Worm (Caenorhabditis elegans): ENCODE results near the gene F15A4.5.

- TF ChIP-seq ztf-11 (tag; optimal IDR thresholded peaks at IDR 0.05) (no peak), nhr-12 (tag; optimal IDR thresholded peaks at IDR 0.05) (no peak), elt-1 (tag; optimal IDR thresholded peaks at IDR 0.05; ENCODE audit: borderline replicate concordance, insufficient read depth) (no peak), cnd-1 (tag; optimal IDR thresholded peaks at IDR 0.05) (no peak), ceh-39 (tag; optimal IDR thresholded peaks at IDR 0.05) (no peak), lsy-2 (tag; optimal IDR thresholded peaks at IDR 0.05) (no peak), blmp-1 (tag; optimal IDR thresholded peaks at IDR 0.05) (no peak), M03D4.4 (tag; optimal IDR thresholded peaks at IDR 0.05) (no peak), hlh-1 (tag; optimal IDR thresholded peaks at IDR 0.05) (no peak), nhr-28 (tag; optimal IDR thresholded peaks at IDR 0.05) (no peak), snpc-4 (tag; optimal IDR thresholded peaks at IDR 0.05) (no peak), mep-1 (tag; optimal IDR thresholded peaks at IDR 0.05) (no peak), mls-2 (tag; optimal IDR thresholded peaks at IDR 0.05) (no peak)
Measured at ce11 chrII:12489903-12490302, 18.9 kb upstream of the F15A4.5 start, which contains the start of gene T21B4.15.
